Fruit fly (Drosophila melanogaster): ENCODE results near the gene P5cr.

The P5cr gene

DNA sequence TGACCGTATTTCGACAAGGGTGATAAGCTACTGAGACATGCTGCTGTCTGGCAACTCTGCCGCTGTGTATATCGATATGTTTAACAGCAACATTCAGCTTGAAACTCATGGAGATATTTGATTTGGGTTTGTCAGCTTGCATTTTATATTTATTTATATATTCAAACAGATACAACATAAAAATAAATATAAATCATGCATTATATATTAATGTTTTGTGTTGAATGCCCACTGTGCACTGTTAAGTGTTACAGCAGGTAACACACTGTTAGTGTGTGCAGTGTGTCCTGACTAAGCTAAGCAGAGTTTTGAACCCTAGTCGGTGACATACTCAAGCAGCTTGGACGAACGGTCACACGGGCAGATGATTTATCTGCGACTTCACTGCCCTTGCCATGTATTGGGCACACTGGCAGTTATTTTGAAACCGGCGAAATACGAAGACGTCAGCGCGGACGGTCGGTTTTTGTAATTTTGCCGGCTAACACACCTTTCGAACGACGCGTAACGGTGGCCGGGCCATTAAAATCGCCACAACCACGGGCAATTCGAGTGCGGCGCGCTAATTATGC is 45.0 kb upstream of the P5cr start, which contains the start of the genes snRNP-U1-C and gukh (continued):
- TF ChIP-seq Atf-2 (GFP tag; optimal IDR thresholded peaks at IDR 0.05) (no peak), CG31441 (GFP tag; IDR thresholded peaks at IDR 0.05) (peak; percentile 86), Ets97D (GFP tag; optimal IDR thresholded peaks at IDR 0.05) (peak; percentile 80), abd-A (tag; optimal IDR thresholded peaks at IDR 0.05) (peak; percentile 74), gro (GFP tag; optimal IDR thresholded peaks at IDR 0.05) (peak; percentile 71), CG7357 (GFP tag; IDR thresholded peaks at IDR 0.05) (peak; percentile 50; the same call in 2 of the 3 replicates), luna (GFP tag; optimal IDR thresholded peaks at IDR 0.05) (no peak), CG15601 (tag; optimal IDR thresholded peaks at IDR 0.05) (peak; percentile 73), nau (GFP tag; optimal IDR thresholded peaks at IDR 0.05) (peak; percentile 35), Atf6 (GFP tag; IDR thresholded peaks at IDR 0.05) (peak; percentile 88), psq (GFP tag; optimal IDR thresholded peaks at IDR 0.05) (peak; percentile 55), Hr39 (optimal IDR thresholded peaks at IDR 0.05) (no peak), Ssrp (tag; optimal IDR thresholded peaks at IDR 0.05) (peak; percentile 59), Dip3 (GFP tag; optimal IDR thresholded peaks at IDR 0.05) (peak; percentile 43), CG8765 (GFP tag; IDR thresholded peaks at IDR 0.05) (peak; percentile 40), eve (GFP tag; optimal IDR thresholded peaks at IDR 0.05) (no peak), Mad (GFP tag; optimal IDR thresholded peaks at IDR 0.05) (peak; percentile 43), sug (tag; optimal IDR thresholded peaks at IDR 0.05) (peak; percentile 80), nerfin-1 (tag; optimal IDR thresholded peaks at IDR 0.05) (peak; percentile 59), hbn (GFP tag; IDR thresholded peaks at IDR 0.05; ENCODE audit: partially characterized antibody) (peak; percentile 69; the same call in 1 of the 2 replicates), CG15073 (GFP tag; optimal IDR thresholded peaks at IDR 0.05) (no peak), CG6654 (GFP tag; optimal IDR thresholded peaks at IDR 0.05) (no peak), lov (optimal IDR thresholded peaks at IDR 0.05) (no peak), lov (GFP tag; IDR thresholded peaks at IDR 0.05) (0 out of 3 replicates have a peak, but pooled peaks have one; percentile 32), onecut (GFP tag; IDR thresholded peaks at IDR 0.05) (peak; percentile 67), CG32767 (GFP tag; IDR thresholded peaks at IDR 0.05) (peak; percentile 82), Oaz (GFP tag; IDR thresholded peaks at IDR 0.05) (peak; percentile 77), CG18599 (GFP tag; optimal IDR thresholded peaks at IDR 0.05) (peak; percentile 85), CG6765 (GFP tag; optimal IDR thresholded peaks at IDR 0.05) (peak; percentile 57), CG11695 (GFP tag; IDR thresholded peaks at IDR 0.05) (peak; percentile 85), CG32772 (GFP tag; IDR thresholded peaks at IDR 0.05) (peak; percentile 60; the same call in 1 of the 2 replicates), E2f2 (GFP tag; IDR thresholded peaks at IDR 0.05) (peak; percentile 76), caup (GFP tag; optimal IDR thresholded peaks at IDR 0.05; ENCODE audit: severe bottlenecking) (peak; percentile 74), CG4360 (GFP tag; IDR thresholded peaks at IDR 0.05) (peak; percentile 49), CG7928 (GFP tag; optimal IDR thresholded peaks at IDR 0.05) (peak; percentile 29), lab (GFP tag; optimal IDR thresholded peaks at IDR 0.05) (peak; percentile 88), CrebB (tag; optimal IDR thresholded peaks at IDR 0.05) (peak; percentile 76), CG1233 (GFP tag; optimal IDR thresholded peaks at IDR 0.05) (peak; percentile 79), Dip2 (GFP tag; IDR thresholded peaks at IDR 0.05) (no peak), CG15479 (GFP tag; optimal IDR thresholded peaks at IDR 0.05) (no peak), CG34224 (GFP tag; IDR thresholded peaks at IDR 0.05; ENCODE audit: partially characterized antibody) (peak; percentile 53), unc-4 (GFP tag; IDR thresholded peaks at IDR 0.05; ENCODE audit: partially characterized antibody) (peak; percentile 77), ind (GFP tag; optimal IDR thresholded peaks at IDR 0.05) (peak; percentile 79), knrl (GFP tag; IDR thresholded peaks at IDR 0.05; ENCODE audit: partially characterized antibody) (peak; percentile 72), Meics (GFP tag; optimal IDR thresholded peaks at IDR 0.05) (peak; percentile 73), crc (GFP tag; optimal IDR thresholded peaks at IDR 0.05) (no peak), CG11398 (GFP tag; optimal IDR thresholded peaks at IDR 0.05) (no peak), eyg (GFP tag; optimal IDR thresholded peaks at IDR 0.05) (no peak), CG10209 (GFP tag; optimal IDR thresholded peaks at IDR 0.05) (peak; percentile 78), fu2 (GFP tag; optimal IDR thresholded peaks at IDR 0.05) (peak; percentile 5), CG12155 (GFP tag; optimal IDR thresholded peaks at IDR 0.05) (peak; percentile 87)
